Worm (Caenorhabditis elegans) whole organism, L4 larva: Measurements from ENCODE around the gene elli-1.

Experiments used
- T20F7.1 ChIP-seq: fragments of 200-800 bp; sonication (Bioruptor generic); optimal IDR thresholded peaks from 2 replicates; lab custom pipeline; 2018; ENCODE audit warnings: mild to moderate bottlenecking, missing genetic modification characterization, missing compliant biosample characterization
- T26A8.4 ChIP-seq: fragments of 200-800 bp; sonication (Bioruptor generic); IDR thresholded peaks from 2 replicates; pipeline ENCODE4 v1.3.6; 2022; ENCODE audit warnings: missing genetic modification characterization, missing compliant biosample characterization
- Y105C5A.15 ChIP-seq: fragments of 200-800 bp; sonication (Bioruptor generic); IDR thresholded peaks from 2 replicates; pipeline ENCODE4 v1.3.6; 2022; ENCODE audit warnings: missing genetic modification characterization, missing compliant biosample characterization
- aha-1 ChIP-seq: fragments of 150-350 bp; peaks from one replicate; lab custom pipeline; 2014; ENCODE audit warnings: missing biosample characterization, missing genetic modification characterization
- aly-2 ChIP-seq: sonication (generic microtip); optimal IDR thresholded peaks from 2 replicates; lab custom pipeline; 2018; ENCODE audit warnings: missing biosample characterization, missing genetic modification characterization
- ceh-20 ChIP-seq: fragments of 200-800 bp; sonication (Bioruptor generic); IDR thresholded peaks from 2 replicates; pipeline ENCODE4 v1.3.6; 2022; ENCODE audit warnings: missing genetic modification reagents, missing genetic modification characterization, missing compliant biosample characterization
- ceh-62 ChIP-seq: sonication (generic microtip); optimal IDR thresholded peaks from 2 replicates; lab custom pipeline; 2017; ENCODE audit warnings: missing biosample characterization, missing genetic modification characterization
- ceh-82 ChIP-seq: sonication (generic microtip); optimal IDR thresholded peaks from 2 replicates; lab custom pipeline; 2017; ENCODE audit warnings: missing biosample characterization, missing genetic modification characterization
- ces-1 ChIP-seq: fragments of 150-350 bp; sonication (generic microtip); optimal IDR thresholded peaks from 4 replicates; lab custom pipeline; 2014; ENCODE audit warnings: missing biosample characterization, missing genetic modification reagents, missing genetic modification characterization
- daf-16 ChIP-seq, 3 experiments: sonication (generic microtip); optimal IDR thresholded peaks; 2 replicates each; lab custom pipeline; 2016 to 2017; ENCODE audit warnings: missing genetic modification characterization in 3 of 3, missing genetic modification reagents in 3 of 3, mild to moderate bottlenecking in 2 of 3, missing compliant biosample characterization in 2 of 3, missing biosample characterization in 1 of 3, moderate library complexity in 1 of 3
- dpl-1 ChIP-seq: fragments of 150-350 bp; optimal IDR thresholded peaks from 2 replicates; lab custom pipeline; 2014; ENCODE audit warnings: missing biosample characterization, missing genetic modification reagents, missing genetic modification characterization
- dve-1 ChIP-seq: sonication (generic microtip); optimal IDR thresholded peaks from 2 replicates; lab custom pipeline; 2017; ENCODE audit warnings: antibody characterized with exemption, mild to moderate bottlenecking, missing genetic modification characterization, missing compliant biosample characterization; ENCODE audit not compliant: insufficient read depth
- fos-1 ChIP-seq: fragments of 150-350 bp; optimal IDR thresholded peaks from 2 replicates; lab custom pipeline; 2014; ENCODE audit warnings: missing biosample characterization, missing genetic modification characterization
- hif-1 ChIP-seq, 2 experiments: sonication (generic microtip); optimal IDR thresholded peaks; 2 replicates each; lab custom pipeline; 2016 to 2017; ENCODE audit warnings: missing compliant biosample characterization in 2 of 2, missing genetic modification characterization in 2 of 2, missing genetic modification reagents in 2 of 2, missing genotype in 2 of 2, mild to moderate bottlenecking in 1 of 2
- hlh-11 ChIP-seq: fragments of 200-800 bp; sonication (Bioruptor generic); optimal IDR thresholded peaks from 2 replicates; lab custom pipeline; 2018; ENCODE audit warnings: mild to moderate bottlenecking, missing genetic modification characterization, missing compliant biosample characterization
- lin-38 ChIP-seq: fragments of 200-800 bp; sonication (Bioruptor generic); IDR thresholded peaks from 2 replicates; pipeline ENCODE4 v1.3.6; 2022; ENCODE audit warnings: missing genetic modification reagents, missing genetic modification characterization, missing compliant biosample characterization
- lir-3 ChIP-seq: sonication (generic microtip); optimal IDR thresholded peaks from 2 replicates; lab custom pipeline; 2016; ENCODE audit warnings: mild to moderate bottlenecking, missing genetic modification characterization, missing compliant biosample characterization
- lsy-2 ChIP-seq, 2 experiments: fragments of 150-350 bp in 1 of 2; sonication (generic microtip) in 1 of 2; optimal IDR thresholded peaks; 2 replicates each; lab custom pipeline; 2014 to 2017; ENCODE audit warnings: missing biosample characterization in 2 of 2, missing genetic modification characterization in 2 of 2
- madf-9 ChIP-seq: fragments of 200-800 bp; sonication (Bioruptor generic); conservative IDR thresholded peaks from 2 replicates; pipeline ENCODE4 v1.3.6; 2022; ENCODE audit warnings: missing genetic modification reagents, missing genetic modification characterization, missing compliant biosample characterization
- mdl-1 ChIP-seq, 2 experiments: fragments of 150-350 bp in 1 of 2; sonication (generic microtip) in 1 of 2; optimal IDR thresholded peaks; 2 replicates each; lab custom pipeline; 2014 to 2017; ENCODE audit warnings: missing biosample characterization in 2 of 2, missing genetic modification characterization in 2 of 2
- mep-1 ChIP-seq: fragments of 150-350 bp; sonication (generic microtip); optimal IDR thresholded peaks from 3 replicates; lab custom pipeline; 2014; ENCODE audit warnings: missing biosample characterization, missing genetic modification characterization
- mes-2 ChIP-seq: sonication (generic microtip); optimal IDR thresholded peaks from 2 replicates; lab custom pipeline; 2016; ENCODE audit warnings: missing genotype, mild to moderate bottlenecking, missing genetic modification characterization, missing compliant biosample characterization; ENCODE audit not compliant: poor library complexity, severe bottlenecking
- mxl-3 ChIP-seq: fragments of 200-800 bp; sonication (Bioruptor generic); optimal IDR thresholded peaks from 2 replicates; lab custom pipeline; 2018; ENCODE audit warnings: mild to moderate bottlenecking, missing genetic modification characterization, missing compliant biosample characterization
- nhr-102 ChIP-seq: sonication (generic microtip); optimal IDR thresholded peaks from 2 replicates; lab custom pipeline; 2016; ENCODE audit warnings: mild to moderate bottlenecking, missing genetic modification characterization, moderate library complexity, missing compliant biosample characterization
- nhr-11 ChIP-seq: fragments of 150-350 bp; optimal IDR thresholded peaks from 2 replicates; lab custom pipeline; 2014; ENCODE audit warnings: missing biosample characterization, missing genetic modification characterization
- nhr-48 ChIP-seq: sonication (generic microtip); optimal IDR thresholded peaks from 2 replicates; lab custom pipeline; 2016; ENCODE audit warnings: mild to moderate bottlenecking, missing genetic modification characterization, missing compliant biosample characterization
- nhr-6 ChIP-seq: fragments of 150-350 bp; optimal IDR thresholded peaks from 2 replicates; lab custom pipeline; 2014; ENCODE audit warnings: missing biosample characterization, missing genetic modification characterization
- nhr-77 ChIP-seq: fragments of 150-350 bp; optimal IDR thresholded peaks from 2 replicates; lab custom pipeline; 2014; ENCODE audit warnings: missing biosample characterization, missing genetic modification characterization
- php-3 ChIP-seq: fragments of 200-800 bp; sonication (Bioruptor generic); IDR thresholded peaks from 2 replicates; pipeline ENCODE4 v1.3.6; 2022; ENCODE audit warnings: missing genetic modification reagents, missing genetic modification characterization, missing compliant biosample characterization
- rbr-2 ChIP-seq: sonication (generic microtip); optimal IDR thresholded peaks from 2 replicates; lab custom pipeline; 2016; ENCODE audit warnings: missing genotype, missing genetic modification characterization, missing compliant biosample characterization
- sdz-12 ChIP-seq: fragments of 200-800 bp; sonication (Bioruptor generic); optimal IDR thresholded peaks from 2 replicates; lab custom pipeline; 2018; ENCODE audit warnings: mild to moderate bottlenecking, missing genetic modification characterization, missing compliant biosample characterization
- set-16 ChIP-seq: fragments of 200-800 bp; sonication (Bioruptor generic); IDR thresholded peaks from 2 replicates; pipeline ENCODE4 v1.3.6; 2022; ENCODE audit warnings: missing genetic modification reagents, missing genetic modification characterization, missing compliant biosample characterization
- snpc-1.2 ChIP-seq: fragments of 200-800 bp; sonication (Bioruptor generic); IDR thresholded peaks from 2 replicates; pipeline ENCODE4 v1.3.6; 2022; ENCODE audit warnings: missing genetic modification reagents, missing genetic modification characterization, missing compliant biosample characterization
- spr-1 ChIP-seq: sonication (generic microtip); optimal IDR thresholded peaks from 2 replicates; lab custom pipeline; 2016; ENCODE audit warnings: mild to moderate bottlenecking, missing genetic modification characterization, missing compliant biosample characterization
- unc-130 ChIP-seq: sonication (generic microtip); optimal IDR thresholded peaks from 2 replicates; lab custom pipeline; 2016; ENCODE audit warnings: missing genetic modification reagents, missing genetic modification characterization, missing compliant biosample characterization
- zfp-3 ChIP-seq: fragments of 200-800 bp; sonication (Bioruptor generic); conservative IDR thresholded peaks from 2 replicates; pipeline ENCODE4 v1.3.6; 2022; ENCODE audit warnings: missing genetic modification reagents, missing genetic modification characterization, missing compliant biosample characterization

Gene elli-1

ce11 chrIV:8743654-8744332 lies 10.8 kb downstream of the elli-1 start, which contains the start of gene F21D5.7 (continued):
- no peak for TF ChIP-seq Y105C5A.15 (GFP tag; lab: Robert Waterston, UW)
- peak in 1 of 2 experiments; percentile 51 for TF ChIP-seq mdl-1 (tag; optimal IDR thresholded peaks at IDR 0.05; lab: Kevin White, UChicago)
- TF ChIP-seq madf-9 (GFP tag; lab: Robert Waterston, UW) = 0 out of 2 replicates have a peak, but pooled peaks have one; percentile 37
- no peak for TF ChIP-seq set-16 (GFP tag; lab: Robert Waterston, UW)
- TF ChIP-seq mes-2 = peak; percentile 76
- peak; percentile 13 for TF ChIP-seq nhr-48 (tag; lab: Kevin White, UChicago)
- TF ChIP-seq dpl-1 = peak; percentile 86
- TF ChIP-seq ceh-20 (GFP tag; lab: Robert Waterston, UW) = no peak
- peak in 1 of 2 experiments; percentile 34 for TF ChIP-seq daf-16 (GFP tag; optimal IDR thresholded peaks at IDR 0.05; lab: Kevin White, UChicago)
- peak; percentile 70 for TF ChIP-seq daf-16 (tag; optimal IDR thresholded peaks at IDR 0.05; lab: Kevin White, UChicago)
- peak; percentile 80 for TF ChIP-seq php-3 (GFP tag; lab: Robert Waterston, UW)
- TF ChIP-seq ceh-62 (tag; lab: Kevin White, UChicago) = no peak
- TF ChIP-seq nhr-6 (tag; lab: Kevin White, UChicago) = peak; percentile 46
- TF ChIP-seq fos-1 (tag; lab: Kevin White, UChicago) = no peak
- TF ChIP-seq aly-2 (tag; lab: Kevin White, UChicago) = no peak
- peak; percentile 35; the same call in 1 of the 2 replicates for TF ChIP-seq zfp-3 (GFP tag; lab: Robert Waterston, UW)
- peak; percentile 84 for TF ChIP-seq hlh-11 (tag; lab: Kevin White, UChicago)
- TF ChIP-seq T26A8.4 (GFP tag; lab: Robert Waterston, UW) = peak; percentile 94; the same call in 1 of the 2 replicates
- TF ChIP-seq nhr-11 (tag; lab: Kevin White, UChicago) = peak; percentile 12
- peak; percentile 64 for TF ChIP-seq rbr-2
- TF ChIP-seq nhr-77 (tag; lab: Kevin White, UChicago) = peak; percentile 58
- peak in 1 of 2 experiments; percentile 90 for TF ChIP-seq lsy-2 (tag; optimal IDR thresholded peaks at IDR 0.05; lab: Kevin White, UChicago)
- peak in 1 of 2 experiments; percentile 44 for TF ChIP-seq hif-1 (tag; optimal IDR thresholded peaks at IDR 0.05; lab: Kevin White, UChicago)
- peak; percentile 18 for TF ChIP-seq unc-130
- TF ChIP-seq nhr-102 (tag; lab: Kevin White, UChicago) = peak; percentile 74
- TF ChIP-seq lin-38 = peak; percentile 77
- TF ChIP-seq snpc-1.2 (GFP tag; lab: Robert Waterston, UW) = peak; percentile 53; the same call in 1 of the 2 replicates
- no peak for TF ChIP-seq ceh-82 (tag; lab: Kevin White, UChicago)
- peak; percentile 91 for TF ChIP-seq dve-1 (tag; lab: Kevin White, UChicago)
- TF ChIP-seq spr-1 (tag; lab: Kevin White, UChicago) = peak; percentile 46
- no peak for TF ChIP-seq sdz-12 (GFP tag; lab: Kevin White, UChicago)
- peak; percentile 86 for TF ChIP-seq T20F7.1 (GFP tag; lab: Kevin White, UChicago)
- peak; percentile 15 for TF ChIP-seq mxl-3 (GFP tag; lab: Kevin White, UChicago)
- TF ChIP-seq, all 104 proteins: peak for 37

- TF ChIP-seq lir-3 (tag; lab: Kevin White, UChicago) = no peak
- TF ChIP-seq T26A8.4 (GFP tag; lab: Robert Waterston, UW) = peak; percentile 66; the same call in 1 of the 2 replicates
- TF ChIP-seq daf-16 (GFP tag; optimal IDR thresholded peaks at IDR 0.05; lab: Kevin White, UChicago) = no peak
- TF ChIP-seq daf-16 (tag; optimal IDR thresholded peaks at IDR 0.05; lab: Kevin White, UChicago) = peak; percentile 27
- peak; percentile 65 for TF ChIP-seq aha-1 (tag; lab: Kevin White, UChicago)
- TF ChIP-seq dve-1 (tag; lab: Kevin White, UChicago) = peak; percentile 18
- TF ChIP-seq mep-1 = peak; percentile 9
- TF ChIP-seq lin-38 = peak; percentile 30; the same call in 1 of the 2 replicates
- no peak for TF ChIP-seq nhr-102 (tag; lab: Kevin White, UChicago)
- TF ChIP-seq ces-1 (GFP tag; lab: Kevin White, UChicago) = no peak
Measured at ce11 chrIV:8740952-8741438, 13.6 kb downstream of the elli-1 start, which contains the start of gene F21D5.6. Gene F21D5.6 (minus strand): TSS chrIV:8741388.
